Fruit fly (Drosophila melanogaster): ENCODE data around the gene Pdp1.

DNA sequence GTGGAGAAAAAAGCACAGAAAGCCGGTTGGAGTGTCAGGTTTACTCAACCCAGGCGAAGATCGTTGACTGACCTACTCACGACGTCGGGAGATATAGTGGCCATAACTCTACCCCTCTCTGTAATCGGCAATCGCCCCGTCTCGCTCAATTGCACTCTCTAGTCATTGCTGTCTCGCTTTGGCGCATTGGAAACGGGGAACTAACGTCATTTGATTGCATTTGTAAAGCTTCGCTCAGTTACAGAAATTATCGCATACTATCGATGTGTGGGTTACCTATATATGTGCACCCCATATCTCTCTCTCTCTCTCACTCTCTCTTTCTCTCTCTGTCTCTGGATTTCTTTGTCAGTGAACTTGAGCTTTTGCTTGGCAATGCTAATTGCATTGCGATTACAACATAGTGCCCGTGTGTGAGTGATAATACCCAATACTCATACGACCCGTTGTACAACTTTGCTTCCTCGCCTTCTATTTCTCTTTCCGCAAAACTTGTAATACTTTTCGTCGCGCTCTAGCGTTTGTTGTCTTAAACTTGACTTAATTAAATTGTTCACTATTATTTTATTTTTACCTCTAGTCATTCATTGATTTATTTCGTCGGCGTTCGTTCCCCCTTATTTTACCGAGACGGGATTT lies 94.9 kb downstream of the Pdp1 start:
- no peak for TF ChIP-seq CG4424 (GFP tag; optimal IDR thresholded peaks at IDR 0.05)
- TF ChIP-seq CG7786 (GFP tag; optimal IDR thresholded peaks at IDR 0.05), result no peak
- TF ChIP-seq CG18476 (GFP tag; optimal IDR thresholded peaks at IDR 0.05), result no peak
- no peak for TF ChIP-seq CrebB (tag; optimal IDR thresholded peaks at IDR 0.05)
- no peak for TF ChIP-seq CG15479 (GFP tag; optimal IDR thresholded peaks at IDR 0.05)
- no peak for TF ChIP-seq CG14965 (GFP tag; optimal IDR thresholded peaks at IDR 0.05; ENCODE audit: borderline replicate concordance)
- no peak for TF ChIP-seq Sox102F (GFP tag; optimal IDR thresholded peaks at IDR 0.05)
- no peak for TF ChIP-seq Optix (GFP tag; IDR thresholded peaks at IDR 0.05)
